Fruit fly (Drosophila melanogaster) whole organism, embryonic: ENCODE results near the gene fz.

Experiments
- Aef1 ChIP-seq: fragments of 200-800 bp; sonication (Bioruptor generic); IDR thresholded peaks from 3 replicates; pipeline ENCODE4 v1.3.6; 2022; ENCODE audit warnings: missing biosample characterization, missing genetic modification characterization
- Atf3 ChIP-seq: fragments of 200-800 bp; sonication (Bioruptor generic); optimal IDR thresholded peaks from 3 replicates; lab custom pipeline; 2016; ENCODE audit warnings: missing biosample characterization, missing genetic modification characterization
- CG10543 ChIP-seq: fragments of 200-800 bp; sonication (Bioruptor generic); optimal IDR thresholded peaks from 3 replicates; lab custom pipeline; 2017; ENCODE audit warnings: missing biosample characterization, mild to moderate bottlenecking, missing genetic modification characterization, moderate library complexity
- CG10979 ChIP-seq: fragments of 200-800 bp; sonication (Bioruptor generic); optimal IDR thresholded peaks from 2 replicates; lab custom pipeline; 2018; ENCODE audit warnings: missing biosample characterization, mild to moderate bottlenecking, missing genetic modification characterization, moderate library complexity
- CG12155 ChIP-seq: fragments of 200-800 bp; sonication (Bioruptor generic); optimal IDR thresholded peaks from 3 replicates; lab custom pipeline; 2016; ENCODE audit warnings: missing biosample characterization, missing genetic modification characterization
- CG13296 ChIP-seq: fragments of 200-800 bp; sonication (Bioruptor generic); optimal IDR thresholded peaks from 3 replicates; lab custom pipeline; 2018; ENCODE audit warnings: missing biosample characterization, mild to moderate bottlenecking, missing genetic modification characterization
- CG15601 ChIP-seq: fragments of 200-800 bp; sonication (Bioruptor generic); optimal IDR thresholded peaks from 3 replicates; lab custom pipeline; 2019; ENCODE audit warnings: missing biosample characterization, mild to moderate bottlenecking, missing genetic modification characterization, moderate library complexity
- CG2712 ChIP-seq: fragments of 200-800 bp; optimal IDR thresholded peaks from 3 replicates; lab custom pipeline; 2019; ENCODE audit warnings: missing biosample characterization, mild to moderate bottlenecking, missing genetic modification characterization, moderate library complexity
- CG33213 ChIP-seq: fragments of 200-800 bp; sonication (Bioruptor generic); optimal IDR thresholded peaks from 3 replicates; lab custom pipeline; 2016; ENCODE audit warnings: missing biosample characterization, missing genetic modification characterization
- CG34376 ChIP-seq: fragments of 200-800 bp; sonication (Bioruptor generic); optimal IDR thresholded peaks from 2 replicates; lab custom pipeline; 2018; ENCODE audit warnings: missing biosample characterization, mild to moderate bottlenecking, missing genetic modification characterization
- CG34422 ChIP-seq: fragments of 200-800 bp; sonication (Bioruptor generic); IDR thresholded peaks from 3 replicates; pipeline ENCODE4 v1.3.6; 2022; ENCODE audit warnings: missing biosample characterization, missing genetic modification characterization
- CG3847 ChIP-seq: fragments of 200-800 bp; sonication (Bioruptor generic); IDR thresholded peaks from 2 replicates; pipeline ENCODE4 v1.3.6; 2022; ENCODE audit warnings: missing biosample characterization, missing genetic modification characterization
- CG4360 ChIP-seq: fragments of 200-800 bp; sonication (Bioruptor generic); IDR thresholded peaks from 2 replicates; pipeline ENCODE4 v1.3.6; 2022; ENCODE audit warnings: missing biosample characterization, missing genetic modification characterization
- CG4820 ChIP-seq: fragments of 200-800 bp; sonication (Bioruptor generic); optimal IDR thresholded peaks from 3 replicates; lab custom pipeline; 2016; ENCODE audit warnings: missing biosample characterization, missing genetic modification characterization
- CG8944 ChIP-seq: fragments of 200-800 bp; sonication (Bioruptor generic); optimal IDR thresholded peaks from 3 replicates; lab custom pipeline; 2016; ENCODE audit warnings: missing biosample characterization, missing genetic modification characterization
- CG9817 ChIP-seq: fragments of 200-800 bp; sonication (Bioruptor generic); optimal IDR thresholded peaks from 2 replicates; lab custom pipeline; 2018; ENCODE audit warnings: missing biosample characterization, mild to moderate bottlenecking, missing genetic modification characterization, moderate library complexity
- Deaf1 ChIP-seq: fragments of 200-800 bp; optimal IDR thresholded peaks from 3 replicates; lab custom pipeline; 2019; ENCODE audit warnings: missing biosample characterization, mild to moderate bottlenecking, missing genetic modification characterization, moderate library complexity
- MTF-1 ChIP-seq: fragments of 200-800 bp; sonication (Bioruptor generic); optimal IDR thresholded peaks from 2 replicates; lab custom pipeline; 2018; ENCODE audit warnings: missing biosample characterization, mild to moderate bottlenecking, missing genetic modification characterization, borderline replicate concordance
- Sox102F ChIP-seq: fragments of 200-800 bp; sonication (Bioruptor generic); optimal IDR thresholded peaks from 2 replicates; lab custom pipeline; 2018; ENCODE audit warnings: missing biosample characterization, mild to moderate bottlenecking, missing genetic modification characterization, moderate library complexity
- TFAM ChIP-seq: fragments of 200-800 bp; sonication (Bioruptor generic); optimal IDR thresholded peaks from 2 replicates; lab custom pipeline; 2017; ENCODE audit warnings: missing biosample characterization, missing genetic modification characterization, inconsistent platforms
- Xbp1 ChIP-seq: fragments of 200-800 bp; sonication (Bioruptor generic); optimal IDR thresholded peaks from 3 replicates; lab custom pipeline; 2016; ENCODE audit warnings: missing biosample characterization, mild to moderate bottlenecking, missing genetic modification characterization
- ab ChIP-seq: fragments of 200-800 bp; sonication (Bioruptor generic); optimal IDR thresholded peaks from 2 replicates; lab custom pipeline; 2016; ENCODE audit warnings: missing biosample characterization, missing genetic modification characterization
- az2 ChIP-seq: fragments of 200-800 bp; sonication (Bioruptor generic); optimal IDR thresholded peaks from 3 replicates; lab custom pipeline; 2016; ENCODE audit warnings: missing biosample characterization, missing genetic modification characterization
- btn ChIP-seq: fragments of 200-800 bp; sonication (Bioruptor generic); optimal IDR thresholded peaks from 2 replicates; lab custom pipeline; 2016; ENCODE audit warnings: missing biosample characterization, missing genetic modification characterization
- esg ChIP-seq: fragments of 200-800 bp; sonication (Bioruptor generic); conservative IDR thresholded peaks from 2 replicates; pipeline ENCODE4 v1.3.6; 2022; ENCODE audit warnings: missing biosample characterization, missing genetic modification characterization
- ewg ChIP-seq: fragments of 200-800 bp; sonication (Bioruptor generic); optimal IDR thresholded peaks from 3 replicates; lab custom pipeline; 2017; ENCODE audit warnings: mild to moderate bottlenecking, missing biosample characterization, missing genetic modification reagents, missing genetic modification characterization
- grau ChIP-seq: fragments of 200-800 bp; optimal IDR thresholded peaks from 3 replicates; lab custom pipeline; 2019; ENCODE audit warnings: missing biosample characterization, mild to moderate bottlenecking, missing genetic modification characterization, moderate library complexity
- gsb-n ChIP-seq: fragments of 200-800 bp; sonication (Bioruptor generic); optimal IDR thresholded peaks from 3 replicates; lab custom pipeline; 2018; ENCODE audit warnings: missing biosample characterization, mild to moderate bottlenecking, missing genetic modification characterization
- h ChIP-seq: fragments of >200 bp; optimal IDR thresholded peaks from 2 replicates; lab custom pipeline; 2017
- hb ChIP-seq: fragments of 200-800 bp; sonication (Bioruptor generic); IDR thresholded peaks from 3 replicates; pipeline ENCODE4 v1.3.6; 2022; ENCODE audit warnings: missing biosample characterization, missing genetic modification characterization; ENCODE audit not compliant: partially characterized antibody
- hbn ChIP-seq: fragments of 200-800 bp; sonication (Bioruptor generic); IDR thresholded peaks from 2 replicates; pipeline ENCODE4 v1.3.6; 2022; ENCODE audit warnings: missing biosample characterization, missing genetic modification characterization; ENCODE audit not compliant: partially characterized antibody
- hth ChIP-seq: fragments of >200 bp; optimal IDR thresholded peaks from 2 replicates; lab custom pipeline; 2017; ENCODE audit warnings: inconsistent platforms
- jing ChIP-seq: fragments of 200-800 bp; sonication (Bioruptor generic); optimal IDR thresholded peaks from 2 replicates; lab custom pipeline; 2018; ENCODE audit warnings: missing biosample characterization, mild to moderate bottlenecking, missing genetic modification characterization
- ken ChIP-seq: fragments of 200-800 bp; sonication (Bioruptor generic); IDR thresholded peaks from 3 replicates; pipeline ENCODE4 v1.3.6; 2022; ENCODE audit warnings: missing biosample characterization, missing genetic modification characterization
- knrl ChIP-seq: fragments of 200-800 bp; sonication (Bioruptor generic); IDR thresholded peaks from 3 replicates; pipeline ENCODE4 v1.3.6; 2022; ENCODE audit warnings: missing biosample characterization, missing genetic modification characterization; ENCODE audit not compliant: partially characterized antibody
- nerfin-1 ChIP-seq: fragments of 200-800 bp; sonication (Bioruptor generic); optimal IDR thresholded peaks from 3 replicates; lab custom pipeline; 2019; ENCODE audit warnings: missing biosample characterization, mild to moderate bottlenecking, missing genetic modification characterization, moderate library complexity
- onecut ChIP-seq: fragments of 200-800 bp; sonication (Bioruptor generic); IDR thresholded peaks from 2 replicates; pipeline ENCODE4 v1.3.6; 2022; ENCODE audit warnings: missing biosample characterization, missing genetic modification characterization
- pfk ChIP-seq: fragments of 200-800 bp; sonication (Bioruptor generic); optimal IDR thresholded peaks from 2 replicates; lab custom pipeline; 2018; ENCODE audit warnings: missing biosample characterization, mild to moderate bottlenecking, missing genetic modification characterization, moderate library complexity
- pnt ChIP-seq: fragments of 200-800 bp; sonication (Bioruptor generic); optimal IDR thresholded peaks from 3 replicates; lab custom pipeline; 2016; ENCODE audit warnings: missing biosample characterization, missing genetic modification characterization
- prd ChIP-seq, 3 experiments: fragments of >200 bp in 2 of 3; fragments of 200-800 bp in 1 of 3; sonication (Bioruptor generic) in 1 of 3; optimal IDR thresholded peaks in 2 of 3; IDR thresholded peaks in 1 of 3; 2 replicates in 2 of 3; 3 replicates in 1 of 3; pipeline versions ENCODE4 v1.3.6 to Lab custom; 2017 to 2022; ENCODE audit warnings: missing biosample characterization in 1 of 3, missing genetic modification characterization in 1 of 3
- salm ChIP-seq: fragments of 200-800 bp; sonication (Bioruptor generic); optimal IDR thresholded peaks from 2 replicates; lab custom pipeline; 2018; ENCODE audit warnings: missing biosample characterization, mild to moderate bottlenecking, missing genetic modification characterization
- scrt ChIP-seq: fragments of 200-800 bp; sonication (Bioruptor generic); optimal IDR thresholded peaks from 2 replicates; lab custom pipeline; 2018; ENCODE audit warnings: missing biosample characterization, mild to moderate bottlenecking, missing genetic modification characterization, moderate library complexity
- seq ChIP-seq: fragments of 200-800 bp; sonication (Bioruptor generic); IDR thresholded peaks from 2 replicates; pipeline ENCODE4 v1.3.6; 2022; ENCODE audit warnings: missing biosample characterization, missing genetic modification characterization
- sima ChIP-seq: fragments of 200-800 bp; sonication (Bioruptor generic); optimal IDR thresholded peaks from 2 replicates; lab custom pipeline; 2016; ENCODE audit warnings: missing biosample characterization, missing genetic modification characterization
- tap ChIP-seq: fragments of 200-800 bp; optimal IDR thresholded peaks from 3 replicates; lab custom pipeline; 2019; ENCODE audit warnings: missing biosample characterization, mild to moderate bottlenecking, missing genetic modification characterization, moderate library complexity
- tgo ChIP-seq: fragments of 200-800 bp; sonication (Bioruptor generic); IDR thresholded peaks from 3 replicates; pipeline ENCODE4 v1.3.6; 2022; ENCODE audit warnings: missing biosample characterization, missing genetic modification characterization
- tll ChIP-seq, 2 experiments: fragments of 200-800 bp in 1 of 2; fragments of >200 bp in 1 of 2; sonication (Bioruptor generic) in 1 of 2; optimal IDR thresholded peaks; 2 replicates each; lab custom pipeline; 2017 to 2019; ENCODE audit warnings: missing biosample characterization in 2 of 2, missing genetic modification characterization in 2 of 2, mild to moderate bottlenecking in 1 of 2, moderate library complexity in 1 of 2
- tx ChIP-seq: fragments of 200-800 bp; sonication (Bioruptor generic); optimal IDR thresholded peaks from 2 replicates; lab custom pipeline; 2016; ENCODE audit warnings: missing biosample characterization, missing genetic modification characterization
- zen2 ChIP-seq: fragments of 200-800 bp; sonication (Bioruptor generic); IDR thresholded peaks from 3 replicates; pipeline ENCODE4 v1.3.6; 2022; ENCODE audit warnings: missing biosample characterization, missing genetic modification characterization; ENCODE audit not compliant: partially characterized antibody

The fz gene

dm6 chr3L:14410146-14410676 lies 136.1 kb downstream of the fz start, which contains the start of gene CG3919 (continued):
- TF ChIP-seq knrl (GFP tag; lab: Robert Waterston, UW) (no peak), esg (GFP tag; lab: Robert Waterston, UW) (peak; percentile 35; the same call in 1 of the 2 replicates), tap (tag; lab: Kevin White, UChicago) (peak; percentile 2), scrt (GFP tag; lab: Kevin White, UChicago) (no peak), CG10543 (peak; percentile 36), ewg (GFP tag; lab: Kevin White, UChicago) (peak; percentile 6), gsb-n (tag; lab: Kevin White, UChicago) (peak; percentile 7), prd (optimal IDR thresholded peaks at IDR 0.05; lab: Kevin White, UChicago) (no peak), prd (GFP tag; IDR thresholded peaks at IDR 0.05; lab: Robert Waterston, UW) (peak; percentile 71; the same call in 2 of the 3 replicates), CG34422 (GFP tag; lab: Robert Waterston, UW) (peak; percentile 61; the same call in 2 of the 3 replicates), tll (GFP tag; optimal IDR thresholded peaks at IDR 0.05; lab: Kevin White, UChicago) (no peak), tgo (peak; percentile 39; the same call in 1 of the 3 replicates), salm (tag; lab: Kevin White, UChicago) (no peak), Aef1 (GFP tag; lab: Robert Waterston, UW) (0 out of 3 replicates have a peak, but pooled peaks have one; percentile 47), hb (GFP tag; lab: Robert Waterston, UW) (no peak), hth (lab: Kevin White, UChicago) (no peak), h (no peak), sima (no peak), hbn (GFP tag; lab: Robert Waterston, UW) (no peak), seq (GFP tag; lab: Robert Waterston, UW) (peak; percentile 46; the same call in 1 of the 2 replicates), Atf3 (no peak), ken (GFP tag; lab: Robert Waterston, UW) (peak; percentile 77), MTF-1 (GFP tag; lab: Kevin White, UChicago) (peak; percentile 43), CG10979 (tag; lab: Kevin White, UChicago) (peak; percentile 46), CG3847 (GFP tag; lab: Robert Waterston, UW) (peak; percentile 54; the same call in 1 of the 2 replicates), ab (peak; percentile 35), CG13296 (peak; percentile 9), onecut (GFP tag; lab: Robert Waterston, UW) (peak; percentile 43), nerfin-1 (no peak), CG9817 (tag; lab: Kevin White, UChicago) (peak; percentile 26), pnt (peak; percentile 38), tx (GFP tag; lab: Kevin White, UChicago) (no peak), CG4360 (GFP tag; lab: Robert Waterston, UW) (0 out of 2 replicates have a peak, but pooled peaks have one; percentile 27), Xbp1 (GFP tag; lab: Kevin White, UChicago) (peak; percentile 47), az2 (GFP tag; lab: Kevin White, UChicago) (peak; percentile 51), jing (GFP tag; lab: Kevin White, UChicago) (no peak), grau (tag; lab: Kevin White, UChicago) (peak; percentile 67), CG8944 (GFP tag; lab: Kevin White, UChicago) (peak; percentile 55), CG12155 (GFP tag; lab: Kevin White, UChicago) (peak; percentile 48), pfk (no peak), TFAM (GFP tag; lab: Kevin White, UChicago) (no peak), CG33213 (GFP tag; lab: Kevin White, UChicago) (peak; percentile 61), CG2712 (tag; lab: Kevin White, UChicago) (peak; percentile 70), zen2 (GFP tag; lab: Robert Waterston, UW) (no peak; the same call in 2 of the 3 replicates), CG34376 (GFP tag; lab: Kevin White, UChicago) (no peak), btn (GFP tag; lab: Kevin White, UChicago) (no peak), Sox102F (peak; percentile 70), CG4820 (GFP tag; lab: Kevin White, UChicago) (peak; percentile 49), Deaf1 (tag; lab: Kevin White, UChicago) (no peak), CG15601 (peak; percentile 19)
